Worm (Caenorhabditis elegans) whole organism, early embryonic: Measurements from ENCODE around the gene D1054.18.

Experiments used
- B0310.2 ChIP-seq: sonication (generic microtip); optimal IDR thresholded peaks from 2 replicates; lab custom pipeline; 2016; ENCODE audit warnings: mild to moderate bottlenecking, missing genetic modification characterization, missing compliant biosample characterization
- F13C5.2 ChIP-seq: sonication (generic microtip); optimal IDR thresholded peaks from 2 replicates; lab custom pipeline; 2017; ENCODE audit warnings: mild to moderate bottlenecking, missing genetic modification characterization, inconsistent platforms, missing compliant biosample characterization
- aly-1 ChIP-seq: sonication (generic microtip); optimal IDR thresholded peaks from 2 replicates; lab custom pipeline; 2016; ENCODE audit warnings: missing genetic modification characterization, missing compliant biosample characterization
- ama-1 ChIP-seq: fragments of 150-350 bp; optimal IDR thresholded peaks from 2 replicates; lab custom pipeline; 2014
- ceh-13 ChIP-seq: fragments of 200-800 bp; sonication (Bioruptor generic); optimal IDR thresholded peaks from 2 replicates; lab custom pipeline; 2018; ENCODE audit warnings: mild to moderate bottlenecking, missing genetic modification characterization, missing compliant biosample characterization
- ceh-36 ChIP-seq: sonication (generic microtip); optimal IDR thresholded peaks from 2 replicates; lab custom pipeline; 2016; ENCODE audit warnings: missing genetic modification characterization, inconsistent platforms, missing compliant biosample characterization
- ets-7 ChIP-seq: sonication (generic microtip); optimal IDR thresholded peaks from 2 replicates; lab custom pipeline; 2016; ENCODE audit warnings: missing genotype, missing genetic modification characterization, missing compliant biosample characterization
- flt-1 ChIP-seq: fragments of 200-800 bp; sonication (Bioruptor generic); IDR thresholded peaks from 2 replicates; pipeline ENCODE4 v1.3.6; 2022; ENCODE audit warnings: missing genetic modification characterization, missing compliant biosample characterization
- hmbx-1 ChIP-seq: sonication (generic microtip); optimal IDR thresholded peaks from 2 replicates; lab custom pipeline; 2016; ENCODE audit warnings: mild to moderate bottlenecking, missing genetic modification characterization, missing compliant biosample characterization
- hmg-4 ChIP-seq: fragments of 200-800 bp; sonication (Bioruptor generic); optimal IDR thresholded peaks from 2 replicates; lab custom pipeline; 2018; ENCODE audit warnings: mild to moderate bottlenecking, missing genetic modification characterization, missing compliant biosample characterization
- hnd-1 ChIP-seq: sonication (generic microtip); optimal IDR thresholded peaks from 2 replicates; lab custom pipeline; 2016; ENCODE audit warnings: missing genetic modification characterization, missing compliant biosample characterization
- pes-1 ChIP-seq: fragments of 200-800 bp; sonication (Bioruptor generic); IDR thresholded peaks from 2 replicates; pipeline ENCODE4 v1.3.6; 2022; ENCODE audit warnings: missing genetic modification reagents, missing genetic modification characterization, missing compliant biosample characterization
- scrt-1 ChIP-seq: fragments of 200-800 bp; sonication (Bioruptor generic); IDR thresholded peaks from 2 replicates; pipeline ENCODE4 v1.3.6; 2022; ENCODE audit warnings: missing genetic modification characterization, missing compliant biosample characterization
- sea-1 ChIP-seq: fragments of 200-800 bp; sonication (Bioruptor generic); conservative IDR thresholded peaks from 2 replicates; pipeline ENCODE4 v1.3.6; 2022; ENCODE audit warnings: missing genetic modification characterization, missing compliant biosample characterization
- tbx-11 ChIP-seq: fragments of 200-800 bp; sonication (Bioruptor generic); IDR thresholded peaks from 2 replicates; pipeline ENCODE4 v1.3.6; 2022; ENCODE audit warnings: missing genetic modification characterization, missing compliant biosample characterization
- tbx-37 ChIP-seq: fragments of 200-800 bp; sonication (Bioruptor generic); conservative IDR thresholded peaks from 2 replicates; pipeline ENCODE4 v1.3.6; 2022; ENCODE audit warnings: missing genetic modification reagents, missing genetic modification characterization, missing compliant biosample characterization
- tra-4 ChIP-seq: sonication (generic microtip); optimal IDR thresholded peaks from 2 replicates; lab custom pipeline; 2017; ENCODE audit warnings: missing genetic modification characterization, missing compliant biosample characterization

The D1054.18 gene

DNA sequence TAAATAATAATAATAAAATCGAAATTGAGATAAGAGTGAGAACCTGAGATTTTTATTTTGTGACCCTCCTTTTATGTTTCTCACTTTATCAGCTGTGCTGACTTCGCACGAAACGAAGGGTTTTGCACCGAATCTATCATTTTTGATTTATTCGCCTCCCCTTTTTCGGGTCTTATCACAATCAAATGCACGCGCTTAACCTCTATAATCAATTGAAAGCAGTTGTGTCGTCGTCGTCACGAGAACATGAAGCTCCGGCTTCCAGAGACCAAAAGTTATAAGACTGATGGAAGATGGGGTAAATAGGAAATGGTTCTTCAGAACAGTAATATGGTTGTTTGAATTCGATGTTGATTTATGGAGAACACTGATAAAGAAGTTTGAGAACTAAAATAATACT is at the start of gene D1054.18:
TSS of gene D1054.18 (minus strand) at position 45 of the 400 bp plus-strand sequence.
- no peak for TF ChIP-seq hnd-1 (tag; lab: Kevin White, UChicago)

ce11 chrV:10846893-10847292 is 45.9 kb upstream of the D1054.18 start, which contains the start of gene C29A12.6:
Gene C29A12.6, plus strand, starts transcription at chrV:10847193.
- TF ChIP-seq sea-1 (GFP tag; lab: Robert Waterston, UW), result no peak
- no peak for TF ChIP-seq ceh-13 (GFP tag; lab: Kevin White, UChicago)
- no peak for TF ChIP-seq hmg-4 (GFP tag; lab: Kevin White, UChicago)
- TF ChIP-seq B0310.2 (tag; lab: Kevin White, UChicago), result no peak
- TF ChIP-seq tbx-37, result no peak
- TF ChIP-seq aly-1 (tag; lab: Kevin White, UChicago), result no peak
- TF ChIP-seq scrt-1 (GFP tag; lab: Robert Waterston, UW), result no peak
- no peak for TF ChIP-seq tbx-11 (GFP tag; lab: Robert Waterston, UW)

DNA sequence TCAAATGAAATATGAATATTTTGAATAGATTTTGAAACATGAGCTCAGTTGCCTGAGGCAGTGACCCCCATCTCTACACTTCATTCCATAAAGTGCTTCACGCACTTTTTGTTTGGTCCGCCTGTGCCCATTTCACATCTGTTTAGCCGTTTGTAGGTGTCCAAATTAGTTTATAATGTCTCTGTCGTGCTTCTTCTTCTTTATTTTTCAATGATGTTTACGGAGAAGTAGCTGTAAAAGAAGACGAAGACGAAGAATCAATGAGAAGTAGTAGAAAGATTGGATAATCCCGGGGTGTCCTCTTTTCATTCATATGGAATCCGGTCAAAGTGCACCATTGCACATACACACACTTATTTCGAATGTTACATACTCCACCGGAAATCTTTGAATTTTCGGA is 38.4 kb upstream of the D1054.18 start:
- TF ChIP-seq B0310.2 (tag; lab: Kevin White, UChicago), result no peak
- no peak for TF ChIP-seq ets-7 (tag; lab: Kevin White, UChicago)
- no peak for TF ChIP-seq scrt-1 (GFP tag; lab: Robert Waterston, UW)
- TF ChIP-seq tra-4 (tag; lab: Kevin White, UChicago), result no peak
- no peak for TF ChIP-seq hmg-4 (GFP tag; lab: Kevin White, UChicago)
- TF ChIP-seq aly-1 (tag; lab: Kevin White, UChicago), result no peak
- no peak for TF ChIP-seq F13C5.2 (tag; lab: Kevin White, UChicago)
- TF ChIP-seq ama-1 (lab: Kevin White, UChicago), result no peak
- no peak for TF ChIP-seq flt-1 (GFP tag; lab: Robert Waterston, UW)
- TF ChIP-seq ceh-36 (tag; lab: Kevin White, UChicago), result no peak
- TF ChIP-seq hmbx-1 (tag; lab: Kevin White, UChicago), result no peak
- TF ChIP-seq sea-1 (GFP tag; lab: Robert Waterston, UW), result no peak
- no peak for TF ChIP-seq hnd-1 (tag; lab: Kevin White, UChicago)
- TF ChIP-seq ceh-13 (GFP tag; lab: Kevin White, UChicago), result no peak
- no peak for TF ChIP-seq tbx-11 (GFP tag; lab: Robert Waterston, UW)
- TF ChIP-seq tbx-37, result no peak
- no peak for TF ChIP-seq pes-1

- TF ChIP-seq sea-1 (GFP tag; lab: Robert Waterston, UW), result no peak
- TF ChIP-seq pes-1, result no peak
- TF ChIP-seq ceh-13 (GFP tag; lab: Kevin White, UChicago), result no peak
- no peak for TF ChIP-seq tbx-37
- TF ChIP-seq hmg-4 (GFP tag; lab: Kevin White, UChicago), result no peak
Observed at ce11 chrV:10838204-10838603, 37.2 kb upstream of the D1054.18 start.

DNA sequence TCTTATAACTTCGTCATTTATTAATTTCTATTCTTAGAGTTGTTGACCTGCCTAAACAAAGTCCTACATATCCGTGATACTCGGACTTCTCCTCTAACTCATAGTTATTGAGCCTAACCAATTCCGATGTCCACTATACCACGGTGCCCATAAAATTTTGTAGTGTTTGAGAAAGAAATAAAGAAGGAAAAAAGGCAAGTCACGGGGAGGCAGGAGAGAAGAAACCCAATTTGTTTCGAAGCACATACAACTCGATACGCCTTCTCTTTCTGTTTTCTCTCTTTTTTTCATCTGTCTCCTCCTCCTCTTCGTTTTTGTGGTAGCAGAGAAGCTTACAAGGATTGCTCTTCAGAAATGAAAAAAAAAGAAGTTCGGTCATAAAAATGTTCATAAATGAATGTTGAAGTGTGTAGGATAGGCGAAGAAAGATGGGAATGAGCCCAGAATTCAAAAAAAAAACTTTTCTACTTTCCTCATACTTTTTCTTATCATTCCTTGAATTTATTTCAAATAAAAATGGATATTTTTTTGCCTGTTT is 33.8 kb upstream of the D1054.18 start:
- no peak for TF ChIP-seq ceh-13 (GFP tag; lab: Kevin White, UChicago)
- TF ChIP-seq hnd-1 (tag; lab: Kevin White, UChicago), result no peak
- no peak for TF ChIP-seq tbx-37
- TF ChIP-seq tbx-11 (GFP tag; lab: Robert Waterston, UW), result no peak
- no peak for TF ChIP-seq F13C5.2 (tag; lab: Kevin White, UChicago)
- no peak for TF ChIP-seq B0310.2 (tag; lab: Kevin White, UChicago)
- no peak for TF ChIP-seq tra-4 (tag; lab: Kevin White, UChicago)
- TF ChIP-seq scrt-1 (GFP tag; lab: Robert Waterston, UW), result no peak
- TF ChIP-seq ama-1 (lab: Kevin White, UChicago), result no peak
- no peak for TF ChIP-seq pes-1
- TF ChIP-seq aly-1 (tag; lab: Kevin White, UChicago), result no peak

DNA sequence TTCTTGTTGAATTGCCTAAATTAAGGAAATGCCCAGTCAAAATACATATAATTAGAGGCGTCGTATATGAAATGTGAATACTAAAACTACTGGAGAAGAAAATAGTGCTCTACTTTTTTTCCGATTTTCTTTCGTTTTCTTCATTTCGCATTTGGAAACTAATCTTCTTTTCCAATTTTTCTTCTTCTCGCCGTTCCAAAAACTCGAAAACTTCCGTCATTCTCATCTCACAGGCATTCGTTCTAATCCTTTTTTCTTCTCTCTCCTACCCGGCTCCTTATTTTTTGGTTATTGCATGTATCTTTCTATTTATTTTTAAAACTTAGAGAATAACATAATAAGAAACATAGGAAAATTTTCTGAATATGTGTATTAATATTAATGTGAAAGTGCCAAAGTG is 31.9 kb upstream of the D1054.18 start:
- TF ChIP-seq flt-1 (GFP tag; lab: Robert Waterston, UW) (no peak), ceh-36 (tag; lab: Kevin White, UChicago) (no peak), ets-7 (tag; lab: Kevin White, UChicago) (no peak), scrt-1 (GFP tag; lab: Robert Waterston, UW) (no peak), pes-1 (no peak), F13C5.2 (tag; lab: Kevin White, UChicago) (no peak), hmbx-1 (tag; lab: Kevin White, UChicago) (no peak), tra-4 (tag; lab: Kevin White, UChicago) (no peak), hmg-4 (GFP tag; lab: Kevin White, UChicago) (no peak), ama-1 (lab: Kevin White, UChicago) (no peak)

DNA sequence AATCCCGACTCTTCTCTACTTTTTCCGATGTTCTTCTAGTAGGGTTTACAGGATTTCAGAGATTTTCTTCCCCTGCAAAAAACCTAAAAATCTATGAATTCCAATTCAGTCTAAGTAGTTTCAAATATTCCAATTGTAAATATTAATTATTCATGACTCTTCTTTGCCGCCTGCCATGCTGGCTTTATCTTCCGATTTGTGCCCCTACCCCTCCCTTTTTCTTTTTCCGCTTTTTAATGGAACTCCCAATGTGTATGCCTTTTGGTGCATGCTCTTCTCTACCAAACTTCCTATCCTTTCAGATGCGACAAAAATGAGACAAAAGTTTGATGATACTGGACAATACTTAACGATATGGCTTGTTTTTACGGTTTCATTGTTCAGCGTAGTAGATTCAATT is 23.7 kb upstream of the D1054.18 start, which contains the start of gene nrx-1:
TSS of gene nrx-1 (plus strand) at position 301 of the 400 bp plus-strand sequence.
- no peak for TF ChIP-seq tbx-37
- no peak for TF ChIP-seq sea-1 (GFP tag; lab: Robert Waterston, UW)
- TF ChIP-seq B0310.2 (tag; lab: Kevin White, UChicago), result no peak

DNA sequence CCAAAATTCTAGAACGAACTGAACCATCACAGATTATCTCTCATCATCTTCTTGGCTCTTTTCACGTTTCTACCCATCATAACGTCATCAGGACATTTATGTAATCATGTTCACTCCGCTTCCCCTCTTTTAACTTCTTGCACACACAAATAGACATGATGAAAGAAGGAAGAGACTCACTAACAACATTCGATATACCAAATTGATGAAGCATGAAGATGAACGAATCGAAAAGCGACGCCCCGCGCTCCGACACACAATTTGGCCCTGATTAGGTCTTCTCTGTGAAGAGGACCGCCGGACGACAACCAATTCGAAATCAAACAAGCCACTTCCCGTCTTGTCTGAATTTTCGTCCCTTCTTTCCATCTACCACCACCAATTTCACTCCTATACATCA is 17.5 kb upstream of the D1054.18 start:
- TF ChIP-seq sea-1 (GFP tag; lab: Robert Waterston, UW), result no peak
- no peak for TF ChIP-seq ama-1 (lab: Kevin White, UChicago)
- no peak for TF ChIP-seq hnd-1 (tag; lab: Kevin White, UChicago)
- no peak for TF ChIP-seq ceh-36 (tag; lab: Kevin White, UChicago)
- TF ChIP-seq flt-1 (GFP tag; lab: Robert Waterston, UW), result no peak
- TF ChIP-seq tbx-11 (GFP tag; lab: Robert Waterston, UW), result no peak
- TF ChIP-seq scrt-1 (GFP tag; lab: Robert Waterston, UW), result no peak
- TF ChIP-seq B0310.2 (tag; lab: Kevin White, UChicago), result no peak
- no peak for TF ChIP-seq pes-1
- no peak for TF ChIP-seq F13C5.2 (tag; lab: Kevin White, UChicago)
- TF ChIP-seq hmg-4 (GFP tag; lab: Kevin White, UChicago), result no peak
- TF ChIP-seq tbx-37, result no peak
- no peak for TF ChIP-seq aly-1 (tag; lab: Kevin White, UChicago)
- no peak for TF ChIP-seq tra-4 (tag; lab: Kevin White, UChicago)
- no peak for TF ChIP-seq ets-7 (tag; lab: Kevin White, UChicago)
- TF ChIP-seq hmbx-1 (tag; lab: Kevin White, UChicago), result no peak
- no peak for TF ChIP-seq ceh-13 (GFP tag; lab: Kevin White, UChicago)
